Fruit fly (Drosophila melanogaster) whole organism, prepupa: ENCODE data around the gene peng.

Source experiments
- Blimp-1 ChIP-seq: fragments of 200-800 bp; sonication (Bioruptor generic); optimal IDR thresholded peaks from 3 replicates; lab custom pipeline; 2017; ENCODE audit warnings: missing biosample characterization, missing genetic modification characterization, mild to moderate bottlenecking, moderate library complexity, missing genetic modification reagents
- CG10669 ChIP-seq: fragments of 200-800 bp; sonication (Bioruptor generic); optimal IDR thresholded peaks from 3 replicates; lab custom pipeline; 2018; ENCODE audit warnings: missing biosample characterization, mild to moderate bottlenecking, missing genetic modification characterization, moderate library complexity
- CG11294 ChIP-seq: fragments of 200-800 bp; sonication (Bioruptor generic); IDR thresholded peaks from 2 replicates; pipeline ENCODE4 v1.3.6; 2022; ENCODE audit warnings: missing biosample characterization, missing genetic modification characterization
- CG11762 ChIP-seq: fragments of 200-800 bp; sonication (Bioruptor generic); optimal IDR thresholded peaks from 3 replicates; lab custom pipeline; 2016; ENCODE audit warnings: missing biosample characterization, missing genetic modification characterization; ENCODE audit not compliant: insufficient read depth
- CG11902 ChIP-seq: fragments of 200-800 bp; sonication (Bioruptor generic); optimal IDR thresholded peaks from 3 replicates; lab custom pipeline; 2016; ENCODE audit warnings: missing biosample characterization, missing genetic modification characterization
- CG1621 ChIP-seq: fragments of 200-800 bp; sonication (Bioruptor generic); optimal IDR thresholded peaks from 3 replicates; lab custom pipeline; 2018; ENCODE audit warnings: missing biosample characterization, mild to moderate bottlenecking, missing genetic modification characterization
- CG16779 ChIP-seq: fragments of 200-800 bp; sonication (Bioruptor generic); optimal IDR thresholded peaks from 3 replicates; lab custom pipeline; 2017; ENCODE audit warnings: missing biosample characterization, mild to moderate bottlenecking, missing genetic modification characterization
- CG3032 ChIP-seq: fragments of 200-800 bp; optimal IDR thresholded peaks from 2 replicates; lab custom pipeline; 2019; ENCODE audit warnings: missing biosample characterization, mild to moderate bottlenecking, missing genetic modification characterization, moderate library complexity
- CG31627 ChIP-seq: fragments of 200-800 bp; sonication (Bioruptor generic); optimal IDR thresholded peaks from 3 replicates; lab custom pipeline; 2016; ENCODE audit warnings: missing biosample characterization, missing genetic modification characterization
- CG32006 ChIP-seq: fragments of 200-800 bp; sonication (Bioruptor generic); optimal IDR thresholded peaks from 3 replicates; lab custom pipeline; 2017; ENCODE audit warnings: missing biosample characterization, mild to moderate bottlenecking, missing genetic modification characterization
- CG34406 ChIP-seq: fragments of 200-800 bp; sonication (Bioruptor generic); optimal IDR thresholded peaks from 3 replicates; lab custom pipeline; 2016; ENCODE audit warnings: missing biosample characterization, missing genetic modification characterization
- CG3919 ChIP-seq: fragments of 200-800 bp; sonication (Bioruptor generic); optimal IDR thresholded peaks from 3 replicates; lab custom pipeline; 2016; ENCODE audit warnings: missing biosample characterization, missing genetic modification characterization
- CG4318 ChIP-seq: fragments of 200-800 bp; sonication (Bioruptor generic); optimal IDR thresholded peaks from 3 replicates; lab custom pipeline; 2017; ENCODE audit warnings: missing biosample characterization, mild to moderate bottlenecking, missing genetic modification characterization
- CG6163 ChIP-seq: fragments of 200-800 bp; sonication (Bioruptor generic); IDR thresholded peaks from 3 replicates; pipeline ENCODE4 v1.3.6; 2022; ENCODE audit warnings: missing biosample characterization, missing genetic modification characterization
- CG6808 ChIP-seq: fragments of 200-800 bp; sonication (Bioruptor generic); optimal IDR thresholded peaks from 3 replicates; lab custom pipeline; 2017; ENCODE audit warnings: missing biosample characterization, missing genetic modification characterization, mild to moderate bottlenecking, moderate library complexity, missing genetic modification reagents
- CG6854 ChIP-seq: fragments of 200-800 bp; sonication (Bioruptor generic); optimal IDR thresholded peaks from 2 replicates; lab custom pipeline; 2017; ENCODE audit warnings: missing biosample characterization, mild to moderate bottlenecking, missing genetic modification characterization
- CG7368 ChIP-seq: fragments of 200-800 bp; sonication (Bioruptor generic); optimal IDR thresholded peaks from 3 replicates; lab custom pipeline; 2016; ENCODE audit warnings: missing biosample characterization, missing genetic modification characterization
- CG8632 ChIP-seq: fragments of 200-800 bp; sonication (Bioruptor generic); optimal IDR thresholded peaks from 3 replicates; lab custom pipeline; 2016; ENCODE audit warnings: missing biosample characterization, missing genetic modification characterization
- CG9139 ChIP-seq: fragments of 200-800 bp; sonication (Bioruptor generic); optimal IDR thresholded peaks from 3 replicates; lab custom pipeline; 2017; ENCODE audit warnings: missing biosample characterization, mild to moderate bottlenecking, missing genetic modification characterization
- Eip75B ChIP-seq: fragments of 200-800 bp; sonication (Bioruptor generic); optimal IDR thresholded peaks from 3 replicates; lab custom pipeline; 2016; ENCODE audit warnings: missing biosample characterization, missing genetic modification characterization
- Eip93F ChIP-seq: fragments of 200-800 bp; sonication (Bioruptor generic); optimal IDR thresholded peaks from 2 replicates; lab custom pipeline; 2016; ENCODE audit warnings: missing biosample characterization, mild to moderate bottlenecking, missing genetic modification characterization
- Ets21C ChIP-seq: fragments of 200-800 bp; sonication (Bioruptor generic); optimal IDR thresholded peaks from 3 replicates; lab custom pipeline; 2016; ENCODE audit warnings: missing biosample characterization, missing genetic modification characterization
- Ets96B ChIP-seq: fragments of 200-800 bp; optimal IDR thresholded peaks from 2 replicates; lab custom pipeline; 2019; ENCODE audit warnings: missing biosample characterization, mild to moderate bottlenecking, missing genetic modification characterization, moderate library complexity
- Gug ChIP-seq: fragments of 200-800 bp; sonication (Bioruptor generic); IDR thresholded peaks from 2 replicates; pipeline ENCODE4 v1.3.6; 2022; ENCODE audit warnings: missing biosample characterization, missing genetic modification characterization
- Hr38 ChIP-seq: sonication (Bioruptor generic); optimal IDR thresholded peaks from 2 replicates; lab custom pipeline; 2016; ENCODE audit warnings: missing biosample characterization, missing genetic modification characterization
- Hr4 ChIP-seq: fragments of 200-800 bp; sonication (Bioruptor generic); optimal IDR thresholded peaks from 3 replicates; lab custom pipeline; 2016; ENCODE audit warnings: missing biosample characterization, missing genetic modification characterization
- Lpt ChIP-seq: fragments of 200-800 bp; sonication (Bioruptor generic); optimal IDR thresholded peaks from 3 replicates; lab custom pipeline; 2016; ENCODE audit warnings: missing biosample characterization, missing genetic modification characterization
- Met ChIP-seq: fragments of 200-800 bp; sonication (Bioruptor generic); optimal IDR thresholded peaks from 3 replicates; lab custom pipeline; 2016; ENCODE audit warnings: missing biosample characterization, missing genetic modification characterization
- OdsH ChIP-seq: fragments of 200-800 bp; sonication (Bioruptor generic); optimal IDR thresholded peaks from 3 replicates; lab custom pipeline; 2016; ENCODE audit warnings: missing biosample characterization, missing genetic modification characterization
- Sox14 ChIP-seq: fragments of 200-800 bp; sonication (Bioruptor generic); optimal IDR thresholded peaks from 3 replicates; lab custom pipeline; 2016; ENCODE audit warnings: missing biosample characterization, missing genetic modification characterization
- achi ChIP-seq: fragments of 200-800 bp; sonication (Bioruptor generic); optimal IDR thresholded peaks from 3 replicates; lab custom pipeline; 2016; ENCODE audit warnings: missing biosample characterization, missing genetic modification characterization
- acj6 ChIP-seq: fragments of 200-800 bp; sonication (Bioruptor generic); optimal IDR thresholded peaks from 3 replicates; lab custom pipeline; 2016; ENCODE audit warnings: missing biosample characterization, missing genetic modification characterization
- cyc ChIP-seq: fragments of 200-800 bp; sonication (Bioruptor generic); optimal IDR thresholded peaks from 3 replicates; lab custom pipeline; 2016; ENCODE audit warnings: missing biosample characterization, missing genetic modification characterization
- dac ChIP-seq: fragments of 200-800 bp; sonication (Bioruptor generic); optimal IDR thresholded peaks from 2 replicates; lab custom pipeline; 2017; ENCODE audit warnings: missing biosample characterization, mild to moderate bottlenecking, missing genetic modification characterization
- dsx ChIP-seq: fragments of 200-800 bp; optimal IDR thresholded peaks from 3 replicates; lab custom pipeline; 2019; ENCODE audit warnings: missing biosample characterization, mild to moderate bottlenecking, missing genetic modification characterization, moderate library complexity; ENCODE audit not compliant: poor library complexity, severe bottlenecking
- eg ChIP-seq: fragments of 200-800 bp; sonication (Bioruptor generic); IDR thresholded peaks from 3 replicates; pipeline ENCODE4 v1.3.6; 2022; ENCODE audit warnings: missing biosample characterization, missing genetic modification characterization
- fd59A ChIP-seq: fragments of 200-800 bp; sonication (Bioruptor generic); optimal IDR thresholded peaks from 2 replicates; lab custom pipeline; 2017; ENCODE audit warnings: missing biosample characterization, mild to moderate bottlenecking, missing genetic modification characterization, missing genetic modification reagents
- fd85E ChIP-seq: fragments of 200-800 bp; sonication (Bioruptor generic); optimal IDR thresholded peaks from 3 replicates; lab custom pipeline; 2016; ENCODE audit warnings: missing biosample characterization, missing genetic modification characterization
- fkh ChIP-seq: fragments of 200-800 bp; sonication (Bioruptor generic); optimal IDR thresholded peaks from 3 replicates; lab custom pipeline; 2017; ENCODE audit warnings: missing biosample characterization, mild to moderate bottlenecking, missing genetic modification characterization, moderate library complexity
- lz ChIP-seq: fragments of 200-800 bp; sonication (Bioruptor generic); optimal IDR thresholded peaks from 3 replicates; lab custom pipeline; 2016; ENCODE audit warnings: missing biosample characterization, missing genetic modification characterization
- net ChIP-seq: fragments of 200-800 bp; sonication (Bioruptor generic); optimal IDR thresholded peaks from 3 replicates; lab custom pipeline; 2016; ENCODE audit warnings: missing biosample characterization, missing genetic modification characterization
- pdm3 ChIP-seq: fragments of 200-800 bp; sonication (Bioruptor generic); optimal IDR thresholded peaks from 3 replicates; lab custom pipeline; 2016; ENCODE audit warnings: missing biosample characterization, missing genetic modification characterization
- salr ChIP-seq, 2 experiments: fragments of 200-800 bp; sonication (Bioruptor generic); optimal IDR thresholded peaks; 3 replicates each; lab custom pipeline; 2016 to 2018; ENCODE audit warnings: missing biosample characterization in 2 of 2, missing genetic modification characterization in 2 of 2, mild to moderate bottlenecking in 1 of 2
- ss ChIP-seq, 2 experiments: fragments of 200-800 bp; sonication (Bioruptor generic); optimal IDR thresholded peaks; 2 replicates in 1 of 2; 3 replicates in 1 of 2; lab custom pipeline; 2017 to 2018; ENCODE audit warnings: mild to moderate bottlenecking in 2 of 2, missing biosample characterization in 2 of 2, missing genetic modification characterization in 2 of 2, moderate library complexity in 1 of 2
- topi ChIP-seq: fragments of 200-800 bp; sonication (Bioruptor generic); optimal IDR thresholded peaks from 3 replicates; lab custom pipeline; 2016; ENCODE audit warnings: missing biosample characterization, missing genetic modification characterization
- vri ChIP-seq: fragments of 200-800 bp; sonication (Bioruptor generic); optimal IDR thresholded peaks from 3 replicates; lab custom pipeline; 2016; ENCODE audit warnings: missing biosample characterization, mild to moderate bottlenecking, missing genetic modification characterization

peng gene

DNA sequence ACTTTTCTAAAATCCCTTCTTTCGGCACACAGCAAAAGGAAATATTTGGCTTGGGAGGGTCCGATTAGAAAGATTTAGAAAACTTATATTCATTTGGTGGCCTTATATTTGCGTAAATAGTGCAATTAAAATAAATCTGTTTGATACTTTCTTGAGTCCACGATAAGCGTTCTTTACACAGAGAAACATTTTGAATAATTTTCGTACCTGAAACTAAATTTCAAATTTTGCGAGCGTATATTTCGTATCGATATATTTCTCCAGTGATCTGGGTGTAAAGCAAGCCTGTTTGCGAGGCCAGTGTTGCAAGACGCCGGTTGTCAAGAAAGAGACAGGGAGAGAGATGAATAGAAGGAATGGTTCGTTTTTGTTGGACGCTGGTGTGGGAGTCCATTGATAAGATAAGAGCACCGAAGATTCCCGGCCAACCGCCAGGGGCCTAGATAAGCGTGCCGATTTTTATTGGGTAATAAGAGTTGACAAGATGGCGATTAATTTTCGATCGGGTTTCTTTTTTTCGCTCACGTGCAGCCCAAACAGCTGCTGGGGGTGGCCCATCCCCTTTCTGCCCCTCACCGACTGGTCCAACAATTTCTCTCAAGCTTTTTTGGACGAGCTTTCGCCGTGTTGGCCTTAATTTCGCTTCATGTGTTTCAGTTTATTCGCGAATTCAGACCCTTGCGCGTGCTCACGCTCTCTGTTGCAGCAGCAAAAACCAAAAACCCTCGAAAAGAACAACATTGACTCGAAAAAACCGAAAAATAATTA, 24.2 kb upstream of the peng start, which contains the start of gene slgA (continued):
- TF ChIP-seq eg (GFP tag; lab: Robert Waterston, UW) (0 out of 3 replicates have a peak, but pooled peaks have one; percentile 12), lz (GFP tag; lab: Kevin White, UChicago) (peak; percentile 31), Sox14 (peak; percentile 40)
- TF ChIP-seq, all 60 proteins: peak for 19

DNA sequence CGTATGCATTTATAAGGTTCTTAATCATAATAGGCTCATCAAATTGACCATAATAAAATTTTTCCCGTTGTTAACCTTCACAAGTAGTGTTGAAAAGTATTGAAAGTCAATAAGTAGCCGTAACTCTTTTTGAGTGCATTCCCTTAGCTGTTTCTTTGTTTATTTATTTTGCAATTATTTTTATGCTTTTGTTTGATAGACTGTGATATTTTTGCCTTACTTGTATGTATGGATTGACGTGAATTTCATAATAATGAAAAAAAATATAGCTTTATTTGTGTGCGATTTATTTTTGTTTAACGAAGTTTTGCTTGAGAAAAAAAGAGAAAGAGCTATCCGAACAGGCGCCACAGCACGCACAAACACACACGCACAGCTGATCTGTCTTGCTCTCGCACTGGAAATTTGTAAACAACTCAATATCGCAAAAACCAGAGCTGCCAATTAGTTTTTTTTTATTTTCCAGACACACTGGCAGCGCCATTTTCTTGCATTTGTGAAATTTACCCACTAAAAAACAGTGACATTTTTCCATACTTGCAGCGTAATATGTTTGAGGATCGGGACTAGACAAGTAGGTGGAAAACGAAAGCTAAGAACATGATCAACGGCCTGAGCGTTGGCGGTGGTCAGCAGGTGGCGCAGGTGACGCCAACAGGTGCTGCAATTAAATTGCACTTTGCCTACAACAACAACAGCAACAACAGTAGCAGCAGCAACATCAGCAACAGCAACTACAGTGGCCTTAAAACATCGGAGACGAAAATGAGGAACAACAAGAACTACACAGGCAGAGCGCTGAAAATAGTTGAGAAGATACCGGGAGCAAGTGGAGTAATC, 19.7 kb upstream of the peng start:
- no peak for TF ChIP-seq OdsH
- TF ChIP-seq net, result no peak
- TF ChIP-seq CG34406 (GFP tag; lab: Kevin White, UChicago), result no peak
- TF ChIP-seq salr (GFP tag; optimal IDR thresholded peaks at IDR 0.05; lab: Kevin White, UChicago), result no peak
- no peak for TF ChIP-seq CG9139 (GFP tag; lab: Kevin White, UChicago)
- peak; percentile 24 for TF ChIP-seq vri
- no peak for TF ChIP-seq CG7368
- TF ChIP-seq Hr4 (GFP tag; lab: Kevin White, UChicago), result no peak
- TF ChIP-seq CG16779 (tag; lab: Kevin White, UChicago), result peak; percentile 28
- TF ChIP-seq fd59A (GFP tag; lab: Kevin White, UChicago), result no peak
- peak; percentile 13 for TF ChIP-seq CG10669
- TF ChIP-seq CG11294 (GFP tag; lab: Robert Waterston, UW), result no peak
- peak; percentile 24 to 27 for TF ChIP-seq ss (GFP tag; optimal IDR thresholded peaks at IDR 0.05; lab: Kevin White, UChicago)
- TF ChIP-seq Eip93F, result no peak
- no peak for TF ChIP-seq CG32006 (GFP tag; lab: Kevin White, UChicago)
- TF ChIP-seq Met, result peak; percentile 25
- no peak for TF ChIP-seq CG11762 (GFP tag; lab: Kevin White, UChicago)
- TF ChIP-seq CG4318, result no peak
- TF ChIP-seq Blimp-1 (GFP tag; lab: Kevin White, UChicago), result no peak
- TF ChIP-seq CG11902 (GFP tag; lab: Kevin White, UChicago), result no peak
- no peak for TF ChIP-seq CG6854
- no peak for TF ChIP-seq Gug
- TF ChIP-seq topi (GFP tag; lab: Kevin White, UChicago), result peak; percentile 0
- TF ChIP-seq Ets21C (GFP tag; lab: Kevin White, UChicago), result no peak
- TF ChIP-seq dac, result no peak
- TF ChIP-seq fkh, result peak; percentile 71
- TF ChIP-seq acj6, result no peak
- no peak for TF ChIP-seq cyc
- no peak for TF ChIP-seq pdm3
- no peak for TF ChIP-seq fd85E
- TF ChIP-seq Ets96B (tag; lab: Kevin White, UChicago), result no peak
- TF ChIP-seq dsx (GFP tag; lab: Kevin White, UChicago), result no peak
- peak; percentile 42 for TF ChIP-seq Sox14
- no peak for TF ChIP-seq achi (GFP tag; lab: Kevin White, UChicago)
- no peak for TF ChIP-seq Hr38 (GFP tag; lab: Kevin White, UChicago)
- TF ChIP-seq CG3919 (GFP tag; lab: Kevin White, UChicago), result no peak
- TF ChIP-seq Eip75B (GFP tag; lab: Kevin White, UChicago), result peak; percentile 20
- no peak for TF ChIP-seq lz (GFP tag; lab: Kevin White, UChicago)
- TF ChIP-seq CG3032 (tag; lab: Kevin White, UChicago), result no peak
- TF ChIP-seq CG6163 (GFP tag; lab: Robert Waterston, UW), result no peak
- peak; percentile 35 for TF ChIP-seq CG6808 (GFP tag; lab: Kevin White, UChicago)
- TF ChIP-seq CG8632 (GFP tag; lab: Kevin White, UChicago), result no peak
- no peak for TF ChIP-seq CG1621
- TF ChIP-seq CG31627, result peak; percentile 4
- TF ChIP-seq Lpt (GFP tag; lab: Kevin White, UChicago), result no peak
